Fruit fly (Drosophila melanogaster) whole organism, wandering third instar larva: ENCODE results near the gene Rpn13R.

ENCODE experiments used
- Jra ChIP-seq: sonication (Bioruptor generic); optimal IDR thresholded peaks from 2 replicates; lab custom pipeline; 2016; ENCODE audit warnings: missing biosample characterization, missing genetic modification characterization
- br ChIP-seq: fragments of 200-800 bp; sonication (Bioruptor generic); optimal IDR thresholded peaks from 2 replicates; lab custom pipeline; 2016; ENCODE audit warnings: missing biosample characterization, missing genetic modification characterization
- dl ChIP-seq, 2 experiments: fragments of 175-275, 200-275 bp in 1 of 2; fragments of 200-275 bp in 1 of 2; sonication (Bioruptor generic); optimal IDR thresholded peaks; lab custom pipeline; 2018; ENCODE audit warnings: mild to moderate bottlenecking in 2 of 2, missing biosample characterization in 2 of 2, missing genetic modification characterization in 2 of 2, moderate library complexity in 2 of 2; ENCODE audit not compliant: partially characterized antibody in 2 of 2, insufficient read depth in 1 of 2
- fru ChIP-seq: fragments of 200-800 bp; sonication (Bioruptor generic); optimal IDR thresholded peaks from 3 replicates; lab custom pipeline; 2016; ENCODE audit warnings: missing biosample characterization, mild to moderate bottlenecking, missing genetic modification characterization
- psq ChIP-seq: fragments of 200-800 bp; sonication (Bioruptor generic); optimal IDR thresholded peaks from 3 replicates; lab custom pipeline; 2017; ENCODE audit warnings: missing biosample characterization, mild to moderate bottlenecking, missing genetic modification characterization, moderate library complexity
- rgr ChIP-seq: fragments of 200-800 bp; sonication (Bioruptor generic); optimal IDR thresholded peaks from 3 replicates; lab custom pipeline; 2016; ENCODE audit warnings: missing biosample characterization, mild to moderate bottlenecking, missing genetic modification characterization

DNA sequence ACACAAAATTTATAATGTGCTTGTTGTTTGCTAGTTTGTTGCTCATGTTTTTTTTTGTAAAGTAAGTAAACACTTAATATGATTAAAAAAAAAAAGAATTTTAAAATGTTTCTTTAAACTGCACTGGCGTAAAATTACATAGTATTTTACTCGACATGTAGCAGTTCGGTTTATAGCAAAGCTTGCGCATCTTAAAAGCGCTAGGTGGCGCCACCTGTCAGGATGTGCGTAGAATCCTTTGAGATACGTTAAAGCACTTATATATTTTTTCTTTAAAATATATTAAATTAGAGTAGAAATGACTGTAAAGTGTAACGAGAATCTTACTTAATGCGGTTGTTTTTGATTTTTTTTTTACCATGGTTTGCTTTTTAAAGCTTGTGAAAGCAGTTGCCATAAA, 21.2 kb downstream of the Rpn13R start:
- TF ChIP-seq dl (GFP tag; optimal IDR thresholded peaks at IDR 0.05; lab: Kevin White, UChicago; ENCODE audit: insufficient read depth in 1 of 2, partially characterized antibody in 2 of 2) (no peak), psq (no peak), br (GFP tag; lab: Kevin White, UChicago) (no peak), rgr (no peak), Jra (GFP tag; lab: Kevin White, UChicago) (no peak), fru (GFP tag; lab: Kevin White, UChicago) (no peak)
